Fruit fly (Drosophila melanogaster) whole organism, larva: Measurements from ENCODE around the gene Rh50.

Source experiments
- noc ChIP-seq: fragments of 200-800 bp; sonication (Bioruptor generic); optimal IDR thresholded peaks from 3 replicates; lab custom pipeline; 2019; ENCODE audit warnings: missing biosample characterization, mild to moderate bottlenecking, missing genetic modification characterization, moderate library complexity

Rh50 gene

dm6 chr3L:4910068-4910467 lies at the start of gene Rh50:
Rh50 (plus strand) TSS chr3L:4910368.
- TF ChIP-seq noc (tag; lab: Kevin White, UChicago) = no peak

dm6 chr3L:4860370-4860769 lies 49.8 kb upstream of the Rh50 start, which contains the start of gene CG32235:
CG32235 (minus strand) TSS chr3L:4860470.
- TF ChIP-seq noc (tag; lab: Kevin White, UChicago) = no peak

- no peak for TF ChIP-seq noc (tag; lab: Kevin White, UChicago)
Observed at dm6 chr3L:4860969-4861368, 49.2 kb upstream of the Rh50 start, which contains the start of gene Dnah3. Dnah3 (plus strand) TSS chr3L:4861269.

- no peak for TF ChIP-seq noc (tag; lab: Kevin White, UChicago)
Observed at dm6 chr3L:4896564-4896963, 13.6 kb upstream of the Rh50 start, which contains the start of gene CG13705. CG13705 (plus strand) TSS chr3L:4896864.

- no peak for TF ChIP-seq noc (tag; lab: Kevin White, UChicago)
Observed at dm6 chr3L:4898647-4899046, 11.5 kb upstream of the Rh50 start, which contains the start of gene hoka. hoka (plus strand) TSS chr3L:4898900.

- no peak for TF ChIP-seq noc (tag; lab: Kevin White, UChicago)
Observed at dm6 chr3L:4899117-4899516, 11.1 kb upstream of the Rh50 start.

dm6 chr3L:4920935-4921334 lies 10.8 kb downstream of the Rh50 start:
- no peak for TF ChIP-seq noc (tag; lab: Kevin White, UChicago)

dm6 chr3L:4924612-4925011 lies 14.4 kb downstream of the Rh50 start:
- no peak for TF ChIP-seq noc (tag; lab: Kevin White, UChicago)

dm6 chr3L:4929781-4930180 lies 19.6 kb downstream of the Rh50 start:
- TF ChIP-seq noc (tag; lab: Kevin White, UChicago) = no peak

- TF ChIP-seq noc (tag; lab: Kevin White, UChicago) = no peak
Observed at dm6 chr3L:4966749-4967148, 56.6 kb downstream of the Rh50 start.

- TF ChIP-seq noc (tag; lab: Kevin White, UChicago) = no peak
Observed at dm6 chr3L:4969328-4969727, 59.2 kb downstream of the Rh50 start.
